Fruit fly (Drosophila melanogaster) whole organism, embryonic: ENCODE measurements around the gene CG4465.

ENCODE experiments used
- Abd-B ChIP-seq: fragments of 200-800 bp; sonication (Bioruptor generic); optimal IDR thresholded peaks from 2 replicates; lab custom pipeline; 2018; ENCODE audit warnings: missing biosample characterization, mild to moderate bottlenecking, missing genetic modification characterization, moderate library complexity
- B-H2 ChIP-seq: fragments of 200-800 bp; sonication (Bioruptor generic); optimal IDR thresholded peaks from 2 replicates; lab custom pipeline; 2018; ENCODE audit warnings: missing biosample characterization, mild to moderate bottlenecking, missing genetic modification characterization
- CG10147 ChIP-seq: fragments of 200-800 bp; sonication (Bioruptor generic); optimal IDR thresholded peaks from 2 replicates; lab custom pipeline; 2019; ENCODE audit warnings: missing biosample characterization, mild to moderate bottlenecking, missing genetic modification characterization, moderate library complexity
- CG10654 ChIP-seq: fragments of 200-800 bp; sonication (Bioruptor generic); optimal IDR thresholded peaks from 2 replicates; lab custom pipeline; 2016; ENCODE audit warnings: missing biosample characterization, missing genetic modification characterization
- CG11504 ChIP-seq: fragments of 200-800 bp; sonication (Bioruptor generic); optimal IDR thresholded peaks from 3 replicates; lab custom pipeline; 2019; ENCODE audit warnings: missing biosample characterization, mild to moderate bottlenecking, missing genetic modification characterization, moderate library complexity
- CG13123 ChIP-seq: fragments of 200-800 bp; sonication (Bioruptor generic); optimal IDR thresholded peaks from 2 replicates; lab custom pipeline; 2016; ENCODE audit warnings: missing biosample characterization, missing genetic modification characterization
- CG13287 ChIP-seq: fragments of 200-800 bp; sonication (Bioruptor generic); IDR thresholded peaks from 2 replicates; pipeline ENCODE4 v1.3.6; 2022; ENCODE audit warnings: missing biosample characterization, missing genetic modification characterization; ENCODE audit not compliant: partially characterized antibody
- CG15073 ChIP-seq: fragments of 200-800 bp; sonication (Bioruptor generic); optimal IDR thresholded peaks from 2 replicates; lab custom pipeline; 2016; ENCODE audit warnings: missing biosample characterization, missing genetic modification characterization
- CG2116 ChIP-seq: fragments of 200-800 bp; sonication (Bioruptor generic); optimal IDR thresholded peaks from 3 replicates; lab custom pipeline; 2018; ENCODE audit warnings: missing biosample characterization, mild to moderate bottlenecking, missing genetic modification characterization
- CG33213 ChIP-seq: fragments of 200-800 bp; sonication (Bioruptor generic); optimal IDR thresholded peaks from 3 replicates; lab custom pipeline; 2016; ENCODE audit warnings: missing biosample characterization, missing genetic modification characterization
- CG33557 ChIP-seq: fragments of 200-800 bp; sonication (Bioruptor generic); optimal IDR thresholded peaks from 2 replicates; lab custom pipeline; 2019; ENCODE audit warnings: missing biosample characterization, mild to moderate bottlenecking, missing genetic modification characterization, moderate library complexity
- CG34422 ChIP-seq: fragments of 200-800 bp; sonication (Bioruptor generic); IDR thresholded peaks from 3 replicates; pipeline ENCODE4 v1.3.6; 2022; ENCODE audit warnings: missing biosample characterization, missing genetic modification characterization
- CG3995 ChIP-seq: fragments of 200-800 bp; sonication (Bioruptor generic); optimal IDR thresholded peaks from 3 replicates; lab custom pipeline; 2016; ENCODE audit warnings: missing biosample characterization, missing genetic modification characterization
- CG42726 ChIP-seq: fragments of 200-800 bp; sonication (Bioruptor generic); IDR thresholded peaks from 2 replicates; pipeline ENCODE4 v1.3.6; 2022; ENCODE audit warnings: missing biosample characterization, missing genetic modification characterization; ENCODE audit not compliant: partially characterized antibody
- CG4424 ChIP-seq: fragments of 200-800 bp; sonication (Bioruptor generic); optimal IDR thresholded peaks from 3 replicates; lab custom pipeline; 2016; ENCODE audit warnings: missing biosample characterization, missing genetic modification characterization
- CG6791 ChIP-seq: fragments of 200-800 bp; sonication (Bioruptor generic); IDR thresholded peaks from 3 replicates; pipeline ENCODE4 v1.3.6; 2022; ENCODE audit warnings: missing biosample characterization, missing genetic modification characterization; ENCODE audit not compliant: partially characterized antibody
- CG7839 ChIP-seq: fragments of 200-800 bp; sonication (Bioruptor generic); optimal IDR thresholded peaks from 3 replicates; lab custom pipeline; 2018; ENCODE audit warnings: missing biosample characterization, mild to moderate bottlenecking, missing genetic modification characterization, moderate library complexity
- CG7928 ChIP-seq: fragments of 200-800 bp; sonication (Bioruptor generic); optimal IDR thresholded peaks from 2 replicates; lab custom pipeline; 2017; ENCODE audit warnings: missing biosample characterization, mild to moderate bottlenecking, missing genetic modification characterization
- CG8089 ChIP-seq: fragments of 200-800 bp; sonication (Bioruptor generic); optimal IDR thresholded peaks from 3 replicates; lab custom pipeline; 2016; ENCODE audit warnings: missing biosample characterization, missing genetic modification characterization
- CG8388 ChIP-seq: fragments of 200-800 bp; sonication (Bioruptor generic); optimal IDR thresholded peaks from 2 replicates; lab custom pipeline; 2019; ENCODE audit warnings: missing biosample characterization, mild to moderate bottlenecking, missing genetic modification characterization, moderate library complexity
- CG8478 ChIP-seq: fragments of >200 bp; optimal IDR thresholded peaks from 2 replicates; lab custom pipeline; 2018
- CG9609 ChIP-seq: fragments of 200-800 bp; sonication (Bioruptor generic); optimal IDR thresholded peaks from 3 replicates; lab custom pipeline; 2016; ENCODE audit warnings: missing biosample characterization, missing genetic modification characterization
- Dip3 ChIP-seq: fragments of 200-800 bp; sonication (Bioruptor generic); optimal IDR thresholded peaks from 3 replicates; lab custom pipeline; 2016; ENCODE audit warnings: missing biosample characterization, missing genetic modification characterization
- Ets97D ChIP-seq: fragments of 200-800 bp; sonication (Bioruptor generic); optimal IDR thresholded peaks from 3 replicates; lab custom pipeline; 2016; ENCODE audit warnings: missing biosample characterization, missing genetic modification characterization
- YL-1 ChIP-seq: fragments of 200-800 bp; sonication (Bioruptor generic); optimal IDR thresholded peaks from 3 replicates; lab custom pipeline; 2017; ENCODE audit warnings: missing biosample characterization, mild to moderate bottlenecking, missing genetic modification characterization
- bab2 ChIP-seq: fragments of 200-800 bp; sonication (Bioruptor generic); optimal IDR thresholded peaks from 2 replicates; lab custom pipeline; 2016; ENCODE audit warnings: missing biosample characterization, missing genetic modification characterization
- dimm ChIP-seq: fragments of 200-800 bp; sonication (Bioruptor generic); IDR thresholded peaks from 2 replicates; pipeline ENCODE4 v1.3.6; 2022; ENCODE audit warnings: missing biosample characterization, missing genetic modification characterization
- exex ChIP-seq: fragments of 200-800 bp; sonication (Bioruptor generic); optimal IDR thresholded peaks from 4 replicates; lab custom pipeline; 2018; ENCODE audit warnings: missing biosample characterization, mild to moderate bottlenecking, missing genetic modification characterization, moderate library complexity
- gfzf ChIP-seq: fragments of 200-800 bp; sonication (Bioruptor generic); optimal IDR thresholded peaks from 2 replicates; lab custom pipeline; 2016; ENCODE audit warnings: missing biosample characterization, mild to moderate bottlenecking, missing genetic modification characterization, moderate library complexity
- gsb-n ChIP-seq: fragments of 200-800 bp; sonication (Bioruptor generic); optimal IDR thresholded peaks from 3 replicates; lab custom pipeline; 2018; ENCODE audit warnings: missing biosample characterization, mild to moderate bottlenecking, missing genetic modification characterization
- lbe ChIP-seq: fragments of 200-800 bp; sonication (Bioruptor generic); optimal IDR thresholded peaks from 2 replicates; lab custom pipeline; 2016; ENCODE audit warnings: missing biosample characterization, mild to moderate bottlenecking, missing genetic modification characterization
- mirr ChIP-seq: fragments of 200-800 bp; sonication (Bioruptor generic); optimal IDR thresholded peaks from 3 replicates; lab custom pipeline; 2018; ENCODE audit warnings: missing biosample characterization, mild to moderate bottlenecking, missing genetic modification characterization
- nom ChIP-seq: fragments of 200-800 bp; sonication (Bioruptor generic); optimal IDR thresholded peaks from 2 replicates; lab custom pipeline; 2017; ENCODE audit warnings: missing biosample characterization, missing genetic modification characterization, mild to moderate bottlenecking, moderate library complexity, missing genetic modification reagents
- phol ChIP-seq: fragments of 200-800 bp; sonication (Bioruptor generic); optimal IDR thresholded peaks from 3 replicates; lab custom pipeline; 2018; ENCODE audit warnings: missing biosample characterization, mild to moderate bottlenecking, missing genetic modification characterization, moderate library complexity
- pzg ChIP-seq: fragments of 200-800 bp; sonication (Bioruptor generic); optimal IDR thresholded peaks from 3 replicates; lab custom pipeline; 2018; ENCODE audit warnings: missing biosample characterization, mild to moderate bottlenecking, missing genetic modification characterization, moderate library complexity
- sens ChIP-seq: fragments of 200-800 bp; sonication (Bioruptor generic); peaks from one replicate; lab custom pipeline; 2016; ENCODE audit warnings: missing biosample characterization, missing genetic modification characterization
- slou ChIP-seq: fragments of 200-800 bp; sonication (Bioruptor generic); optimal IDR thresholded peaks from 3 replicates; lab custom pipeline; 2016; ENCODE audit warnings: missing biosample characterization, missing genetic modification characterization
- tna ChIP-seq: fragments of 200-800 bp; sonication (Bioruptor generic); IDR thresholded peaks from 2 replicates; pipeline ENCODE4 v1.3.6; 2022; ENCODE audit warnings: missing biosample characterization, missing genetic modification characterization; ENCODE audit not compliant: partially characterized antibody
- trem ChIP-seq: fragments of 200-800 bp; optimal IDR thresholded peaks from 3 replicates; lab custom pipeline; 2019; ENCODE audit warnings: missing biosample characterization, mild to moderate bottlenecking, missing genetic modification characterization, moderate library complexity
- unpg ChIP-seq: fragments of 200-800 bp; sonication (Bioruptor generic); optimal IDR thresholded peaks from 3 replicates; lab custom pipeline; 2018; ENCODE audit warnings: missing biosample characterization, mild to moderate bottlenecking, missing genetic modification characterization, moderate library complexity
- vfl ChIP-seq: fragments of 200-800 bp; sonication (Bioruptor generic); optimal IDR thresholded peaks from 2 replicates; lab custom pipeline; 2016; ENCODE audit warnings: missing biosample characterization, missing genetic modification characterization
- vvl ChIP-seq: fragments of 200-800 bp; sonication (Bioruptor generic); IDR thresholded peaks from 2 replicates; pipeline ENCODE4 v1.3.6; 2022; ENCODE audit warnings: missing biosample characterization, missing genetic modification characterization
- zen ChIP-seq: fragments of 200-800 bp; sonication (Bioruptor generic); optimal IDR thresholded peaks from 3 replicates; lab custom pipeline; 2018; ENCODE audit warnings: missing biosample characterization, mild to moderate bottlenecking, missing genetic modification characterization, moderate library complexity

Gene CG4465

dm6 chr3R:19877427-19878076, 40.1 kb downstream of the CG4465 start, which contains the start of the genes CG17186 and Arc42 (continued):
- TF ChIP-seq CG4424 (GFP tag; lab: Kevin White, UChicago): peak; percentile 27
- TF ChIP-seq exex: peak; percentile 3
- TF ChIP-seq Abd-B (GFP tag; lab: Kevin White, UChicago): peak; percentile 27
- TF ChIP-seq tna: no peak
- TF ChIP-seq CG2116: peak; percentile 54
- peak; percentile 20; the same call in 1 of the 2 replicates for TF ChIP-seq CG13287
- TF ChIP-seq slou: no peak
- TF ChIP-seq CG10654 (GFP tag; lab: Kevin White, UChicago): peak; percentile 28
- TF ChIP-seq unpg (GFP tag; lab: Kevin White, UChicago): peak; percentile 6
- TF ChIP-seq phol (tag; lab: Kevin White, UChicago): peak; percentile 64
- peak; percentile 82 for TF ChIP-seq sens
- peak; percentile 14 for TF ChIP-seq CG33213 (GFP tag; lab: Kevin White, UChicago)
- peak; percentile 30 for TF ChIP-seq CG11504
- peak; percentile 71 for TF ChIP-seq pzg (GFP tag; lab: Kevin White, UChicago)
- peak; percentile 11 for TF ChIP-seq CG13123
- TF ChIP-seq gfzf (GFP tag; lab: Kevin White, UChicago): peak; percentile 88
- TF ChIP-seq vvl: no peak
- no peak for TF ChIP-seq CG8478 (lab: Kevin White, UChicago)
- peak; percentile 71 for TF ChIP-seq trem (tag; lab: Kevin White, UChicago)
- no peak for TF ChIP-seq CG15073
- peak; percentile 96 for TF ChIP-seq nom (GFP tag; lab: Kevin White, UChicago)
- TF ChIP-seq Dip3 (GFP tag; lab: Kevin White, UChicago): peak; percentile 11
- TF ChIP-seq CG42726: no peak
- TF ChIP-seq CG34422 (GFP tag; lab: Robert Waterston, UW): peak; percentile 31; the same call in 1 of the 3 replicates
- peak; percentile 19 for TF ChIP-seq CG8388 (GFP tag; lab: Kevin White, UChicago)
- TF ChIP-seq mirr (GFP tag; lab: Kevin White, UChicago): no peak
- TF ChIP-seq Ets97D: peak; percentile 47
- peak; percentile 10 for TF ChIP-seq CG7928 (GFP tag; lab: Kevin White, UChicago)
- no peak for TF ChIP-seq CG7839 (tag; lab: Kevin White, UChicago)
- no peak for TF ChIP-seq CG8089 (GFP tag; lab: Kevin White, UChicago)
- TF ChIP-seq vfl: peak; percentile 9
- 0 out of 3 replicates have a peak, but pooled peaks have one; percentile 42 for TF ChIP-seq CG6791 (GFP tag; lab: Robert Waterston, UW)
- peak; percentile 23 for TF ChIP-seq zen
- TF ChIP-seq CG33557 (GFP tag; lab: Kevin White, UChicago): peak; percentile 11
- peak; percentile 75 for TF ChIP-seq YL-1 (GFP tag; lab: Kevin White, UChicago)
- TF ChIP-seq bab2: peak; percentile 15
- peak; percentile 29 for TF ChIP-seq gsb-n (tag; lab: Kevin White, UChicago)
- TF ChIP-seq CG9609 (GFP tag; lab: Kevin White, UChicago): no peak
- peak; percentile 30 for TF ChIP-seq lbe (GFP tag; lab: Kevin White, UChicago)
- TF ChIP-seq CG3995: no peak
- no peak for TF ChIP-seq dimm (GFP tag; lab: Robert Waterston, UW)
- peak; percentile 16 for TF ChIP-seq B-H2 (GFP tag; lab: Kevin White, UChicago)
- peak; percentile 10 for TF ChIP-seq CG10147 (GFP tag; lab: Kevin White, UChicago)
